Worm (Caenorhabditis elegans) whole organism, late embryonic: ENCODE data around the gene M03A1.3.

Source experiments
- ama-1 ChIP-seq: fragments of 150-350 bp; optimal IDR thresholded peaks from 2 replicates; lab custom pipeline; 2014
- ceh-2 ChIP-seq: sonication (generic microtip); optimal IDR thresholded peaks from 2 replicates; lab custom pipeline; 2016; ENCODE audit warnings: missing genotype, missing genetic modification characterization, missing compliant biosample characterization
- ceh-45 ChIP-seq: fragments of 200-800 bp; sonication (Bioruptor generic); IDR thresholded peaks from 2 replicates; pipeline ENCODE4 v1.3.6; 2022; ENCODE audit warnings: missing genetic modification reagents, missing genetic modification characterization, missing compliant biosample characterization
- ceh-9 ChIP-seq: sonication (generic microtip); optimal IDR thresholded peaks from 2 replicates; lab custom pipeline; 2016; ENCODE audit warnings: mild to moderate bottlenecking, missing genetic modification characterization, inconsistent platforms, missing compliant biosample characterization
- fkh-10 ChIP-seq: fragments of 150-350 bp; optimal IDR thresholded peaks from 2 replicates; lab custom pipeline; 2014; ENCODE audit warnings: missing biosample characterization, missing genetic modification reagents, missing genetic modification characterization
- lin-11 ChIP-seq: fragments of 200-800 bp; sonication (Bioruptor generic); optimal IDR thresholded peaks from 2 replicates; lab custom pipeline; 2018; ENCODE audit warnings: mild to moderate bottlenecking, missing genetic modification characterization, missing compliant biosample characterization
- pha-4 ChIP-seq: fragments of 150-350 bp; optimal IDR thresholded peaks from 2 replicates; lab custom pipeline; 2018; ENCODE audit warnings: missing biosample characterization, missing genetic modification reagents, missing genetic modification characterization
- pqm-1 ChIP-seq: sonication (generic microtip); optimal IDR thresholded peaks from 2 replicates; lab custom pipeline; 2016; ENCODE audit warnings: missing genetic modification characterization, missing compliant biosample characterization
- ref-2 ChIP-seq: sonication (generic microtip); optimal IDR thresholded peaks from 2 replicates; lab custom pipeline; 2016; ENCODE audit warnings: missing genetic modification characterization, missing compliant biosample characterization
- unc-3 ChIP-seq, 2 experiments: fragments of 200-800 bp in 1 of 2; sonication (Bioruptor generic) in 1 of 2; sonication (generic microtip) in 1 of 2; conservative IDR thresholded peaks in 1 of 2; optimal IDR thresholded peaks in 1 of 2; 2 replicates each; pipeline versions ENCODE4 v1.3.6 to Lab custom; 2016 to 2022; ENCODE audit warnings: missing compliant biosample characterization in 2 of 2, missing genetic modification characterization in 2 of 2, missing genetic modification reagents in 1 of 2

DNA sequence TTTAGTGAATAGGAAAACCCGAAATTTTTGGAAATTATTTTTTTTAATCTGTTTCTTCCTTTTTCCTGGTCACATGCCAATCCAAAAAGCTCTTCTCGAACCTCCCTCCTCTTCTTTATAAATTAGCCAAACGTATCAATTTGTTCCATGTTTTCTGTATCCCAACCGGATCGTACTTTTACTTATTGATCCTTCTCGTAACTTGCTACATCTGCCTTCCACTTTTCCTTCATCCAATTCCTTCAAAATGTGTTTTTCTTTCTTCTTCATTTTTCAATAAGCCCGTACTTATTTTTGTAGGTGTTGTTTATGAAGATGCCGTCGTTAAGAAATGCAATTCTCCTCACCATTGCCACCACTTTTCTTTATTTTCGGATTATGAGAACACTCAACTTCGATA lies 45.7 kb upstream of the M03A1.3 start, which contains the start of gene cyp-23A1:
- TF ChIP-seq lin-11 (no peak), pha-4 (tag; lab: Kevin White, UChicago) (no peak), unc-3 (GFP tag; conservative IDR thresholded peaks at IDR 0.05; lab: Robert Waterston, UW) (no peak), unc-3 (tag; optimal IDR thresholded peaks at IDR 0.05; lab: Kevin White, UChicago) (no peak), ceh-2 (tag; lab: Kevin White, UChicago) (no peak), pqm-1 (tag; lab: Kevin White, UChicago) (no peak), ceh-45 (GFP tag; lab: Robert Waterston, UW) (no peak), ref-2 (no peak), ceh-9 (tag; lab: Kevin White, UChicago) (no peak), ama-1 (lab: Kevin White, UChicago) (no peak), fkh-10 (GFP tag; lab: Kevin White, UChicago) (no peak)
